Fruit fly (Drosophila melanogaster) whole organism, pupa: Measurements from ENCODE around the gene Sytbeta.

ENCODE experiments used
- CG15710 ChIP-seq: fragments of 200-800 bp; sonication (Bioruptor generic); optimal IDR thresholded peaks from 2 replicates; lab custom pipeline; 2018; ENCODE audit warnings: missing biosample characterization, mild to moderate bottlenecking, missing genetic modification characterization, moderate library complexity
- CG34367 ChIP-seq: fragments of 200-800 bp; sonication (Bioruptor generic); optimal IDR thresholded peaks from 2 replicates; lab custom pipeline; 2018; ENCODE audit warnings: missing biosample characterization, mild to moderate bottlenecking, missing genetic modification characterization
- CG8301 ChIP-seq: fragments of 200-800 bp; sonication (Bioruptor generic); optimal IDR thresholded peaks from 2 replicates; lab custom pipeline; 2018; ENCODE audit warnings: missing biosample characterization, mild to moderate bottlenecking, missing genetic modification characterization
- Snoo ChIP-seq: fragments of 200-800 bp; sonication (Bioruptor generic); optimal IDR thresholded peaks from 3 replicates; lab custom pipeline; 2017; ENCODE audit warnings: missing biosample characterization, mild to moderate bottlenecking, missing genetic modification characterization, inconsistent platforms

DNA sequence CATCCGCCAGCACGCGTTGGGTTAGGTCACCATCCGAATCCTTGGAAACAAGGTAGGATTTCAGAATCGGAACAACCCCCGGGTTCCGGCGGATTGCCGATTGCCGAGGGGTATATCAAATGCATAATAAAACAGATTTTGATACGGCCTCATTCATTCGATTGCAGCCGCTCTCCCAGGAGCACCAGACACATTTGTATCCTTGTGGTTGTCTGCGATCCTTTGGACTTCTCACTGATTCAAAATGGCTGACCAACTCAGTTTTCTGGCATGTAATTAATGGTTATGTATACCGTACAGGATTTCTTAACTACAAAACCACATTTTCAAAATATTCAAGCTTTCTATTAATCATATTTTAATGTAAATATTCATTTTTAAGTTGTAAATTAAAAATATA, 17.2 kb downstream of the Sytbeta start:
- TF ChIP-seq Snoo (tag; lab: Kevin White, UChicago) (no peak), CG34367 (tag; lab: Kevin White, UChicago) (no peak), CG8301 (no peak), CG15710 (no peak)
